Fruit fly (Drosophila melanogaster) whole organism, prepupa: ENCODE measurements around the gene spi.

ENCODE experiments used
- Blimp-1 ChIP-seq: fragments of 200-800 bp; sonication (Bioruptor generic); optimal IDR thresholded peaks from 3 replicates; lab custom pipeline; 2017; ENCODE audit warnings: missing biosample characterization, missing genetic modification characterization, mild to moderate bottlenecking, moderate library complexity, missing genetic modification reagents
- CG10669 ChIP-seq: fragments of 200-800 bp; sonication (Bioruptor generic); optimal IDR thresholded peaks from 3 replicates; lab custom pipeline; 2018; ENCODE audit warnings: missing biosample characterization, mild to moderate bottlenecking, missing genetic modification characterization, moderate library complexity
- CG11294 ChIP-seq: fragments of 200-800 bp; sonication (Bioruptor generic); IDR thresholded peaks from 2 replicates; pipeline ENCODE4 v1.3.6; 2022; ENCODE audit warnings: missing biosample characterization, missing genetic modification characterization
- CG11762 ChIP-seq: fragments of 200-800 bp; sonication (Bioruptor generic); optimal IDR thresholded peaks from 3 replicates; lab custom pipeline; 2016; ENCODE audit warnings: missing biosample characterization, missing genetic modification characterization; ENCODE audit not compliant: insufficient read depth
- CG15336 ChIP-seq: fragments of 200-800 bp; sonication (Bioruptor generic); IDR thresholded peaks from 2 replicates; pipeline ENCODE4 v1.3.6; 2022; ENCODE audit warnings: missing biosample characterization, missing genetic modification characterization
- CG16779 ChIP-seq: fragments of 200-800 bp; sonication (Bioruptor generic); optimal IDR thresholded peaks from 3 replicates; lab custom pipeline; 2017; ENCODE audit warnings: missing biosample characterization, mild to moderate bottlenecking, missing genetic modification characterization
- CG3032 ChIP-seq: fragments of 200-800 bp; optimal IDR thresholded peaks from 2 replicates; lab custom pipeline; 2019; ENCODE audit warnings: missing biosample characterization, mild to moderate bottlenecking, missing genetic modification characterization, moderate library complexity
- CG32006 ChIP-seq: fragments of 200-800 bp; sonication (Bioruptor generic); optimal IDR thresholded peaks from 3 replicates; lab custom pipeline; 2017; ENCODE audit warnings: missing biosample characterization, mild to moderate bottlenecking, missing genetic modification characterization
- CG34406 ChIP-seq: fragments of 200-800 bp; sonication (Bioruptor generic); optimal IDR thresholded peaks from 3 replicates; lab custom pipeline; 2016; ENCODE audit warnings: missing biosample characterization, missing genetic modification characterization
- CG4318 ChIP-seq: fragments of 200-800 bp; sonication (Bioruptor generic); optimal IDR thresholded peaks from 3 replicates; lab custom pipeline; 2017; ENCODE audit warnings: missing biosample characterization, mild to moderate bottlenecking, missing genetic modification characterization
- CG6163 ChIP-seq: fragments of 200-800 bp; sonication (Bioruptor generic); IDR thresholded peaks from 3 replicates; pipeline ENCODE4 v1.3.6; 2022; ENCODE audit warnings: missing biosample characterization, missing genetic modification characterization
- CG6792 ChIP-seq: fragments of 200-800 bp; sonication (Bioruptor generic); optimal IDR thresholded peaks from 3 replicates; lab custom pipeline; 2016; ENCODE audit warnings: missing biosample characterization, missing genetic modification characterization
- CG6808 ChIP-seq: fragments of 200-800 bp; sonication (Bioruptor generic); optimal IDR thresholded peaks from 3 replicates; lab custom pipeline; 2017; ENCODE audit warnings: missing biosample characterization, missing genetic modification characterization, mild to moderate bottlenecking, moderate library complexity, missing genetic modification reagents
- CG6854 ChIP-seq: fragments of 200-800 bp; sonication (Bioruptor generic); optimal IDR thresholded peaks from 2 replicates; lab custom pipeline; 2017; ENCODE audit warnings: missing biosample characterization, mild to moderate bottlenecking, missing genetic modification characterization
- CG8632 ChIP-seq: fragments of 200-800 bp; sonication (Bioruptor generic); optimal IDR thresholded peaks from 3 replicates; lab custom pipeline; 2016; ENCODE audit warnings: missing biosample characterization, missing genetic modification characterization
- CG9139 ChIP-seq: fragments of 200-800 bp; sonication (Bioruptor generic); optimal IDR thresholded peaks from 3 replicates; lab custom pipeline; 2017; ENCODE audit warnings: missing biosample characterization, mild to moderate bottlenecking, missing genetic modification characterization
- Eip75B ChIP-seq: fragments of 200-800 bp; sonication (Bioruptor generic); optimal IDR thresholded peaks from 3 replicates; lab custom pipeline; 2016; ENCODE audit warnings: missing biosample characterization, missing genetic modification characterization
- Eip78C ChIP-seq: fragments of 200-800 bp; sonication (Bioruptor generic); peaks from one replicate; lab custom pipeline; 2016; ENCODE audit warnings: missing biosample characterization, missing genetic modification characterization
- Eip93F ChIP-seq: fragments of 200-800 bp; sonication (Bioruptor generic); optimal IDR thresholded peaks from 2 replicates; lab custom pipeline; 2016; ENCODE audit warnings: missing biosample characterization, mild to moderate bottlenecking, missing genetic modification characterization
- Ets21C ChIP-seq: fragments of 200-800 bp; sonication (Bioruptor generic); optimal IDR thresholded peaks from 3 replicates; lab custom pipeline; 2016; ENCODE audit warnings: missing biosample characterization, missing genetic modification characterization
- Ets96B ChIP-seq: fragments of 200-800 bp; optimal IDR thresholded peaks from 2 replicates; lab custom pipeline; 2019; ENCODE audit warnings: missing biosample characterization, mild to moderate bottlenecking, missing genetic modification characterization, moderate library complexity
- Gug ChIP-seq: fragments of 200-800 bp; sonication (Bioruptor generic); IDR thresholded peaks from 2 replicates; pipeline ENCODE4 v1.3.6; 2022; ENCODE audit warnings: missing biosample characterization, missing genetic modification characterization
- Hr4 ChIP-seq: fragments of 200-800 bp; sonication (Bioruptor generic); optimal IDR thresholded peaks from 3 replicates; lab custom pipeline; 2016; ENCODE audit warnings: missing biosample characterization, missing genetic modification characterization
- Met ChIP-seq: fragments of 200-800 bp; sonication (Bioruptor generic); optimal IDR thresholded peaks from 3 replicates; lab custom pipeline; 2016; ENCODE audit warnings: missing biosample characterization, missing genetic modification characterization
- OdsH ChIP-seq: fragments of 200-800 bp; sonication (Bioruptor generic); optimal IDR thresholded peaks from 3 replicates; lab custom pipeline; 2016; ENCODE audit warnings: missing biosample characterization, missing genetic modification characterization
- Sox102F ChIP-seq: fragments of 200-800 bp; sonication (Bioruptor generic); optimal IDR thresholded peaks from 2 replicates; lab custom pipeline; 2016; ENCODE audit warnings: missing biosample characterization, mild to moderate bottlenecking, missing genetic modification characterization
- Sox15 ChIP-seq: fragments of 200-800 bp; sonication (Bioruptor generic); optimal IDR thresholded peaks from 3 replicates; lab custom pipeline; 2016; ENCODE audit warnings: missing biosample characterization, missing genetic modification characterization
- cyc ChIP-seq: fragments of 200-800 bp; sonication (Bioruptor generic); optimal IDR thresholded peaks from 3 replicates; lab custom pipeline; 2016; ENCODE audit warnings: missing biosample characterization, missing genetic modification characterization
- eg ChIP-seq: fragments of 200-800 bp; sonication (Bioruptor generic); IDR thresholded peaks from 3 replicates; pipeline ENCODE4 v1.3.6; 2022; ENCODE audit warnings: missing biosample characterization, missing genetic modification characterization
- esn ChIP-seq: fragments of 200-800 bp; sonication (Bioruptor generic); optimal IDR thresholded peaks from 2 replicates; lab custom pipeline; 2016; ENCODE audit warnings: missing biosample characterization, mild to moderate bottlenecking, missing genetic modification characterization, moderate library complexity
- fd59A ChIP-seq: fragments of 200-800 bp; sonication (Bioruptor generic); optimal IDR thresholded peaks from 2 replicates; lab custom pipeline; 2017; ENCODE audit warnings: missing biosample characterization, mild to moderate bottlenecking, missing genetic modification characterization, missing genetic modification reagents
- fd85E ChIP-seq: fragments of 200-800 bp; sonication (Bioruptor generic); optimal IDR thresholded peaks from 3 replicates; lab custom pipeline; 2016; ENCODE audit warnings: missing biosample characterization, missing genetic modification characterization
- fkh ChIP-seq: fragments of 200-800 bp; sonication (Bioruptor generic); optimal IDR thresholded peaks from 3 replicates; lab custom pipeline; 2017; ENCODE audit warnings: missing biosample characterization, mild to moderate bottlenecking, missing genetic modification characterization, moderate library complexity
- lz ChIP-seq: fragments of 200-800 bp; sonication (Bioruptor generic); optimal IDR thresholded peaks from 3 replicates; lab custom pipeline; 2016; ENCODE audit warnings: missing biosample characterization, missing genetic modification characterization
- salr ChIP-seq, 2 experiments: fragments of 200-800 bp; sonication (Bioruptor generic); optimal IDR thresholded peaks; 3 replicates each; lab custom pipeline; 2016 to 2018; ENCODE audit warnings: missing biosample characterization in 2 of 2, missing genetic modification characterization in 2 of 2, mild to moderate bottlenecking in 1 of 2
- spab ChIP-seq: fragments of 200-800 bp; sonication (Bioruptor generic); optimal IDR thresholded peaks from 2 replicates; lab custom pipeline; 2017; ENCODE audit warnings: missing biosample characterization, mild to moderate bottlenecking, missing genetic modification characterization, missing genetic modification reagents
- ss ChIP-seq, 2 experiments: fragments of 200-800 bp; sonication (Bioruptor generic); optimal IDR thresholded peaks; 2 replicates in 1 of 2; 3 replicates in 1 of 2; lab custom pipeline; 2017 to 2018; ENCODE audit warnings: mild to moderate bottlenecking in 2 of 2, missing biosample characterization in 2 of 2, missing genetic modification characterization in 2 of 2, moderate library complexity in 1 of 2
- svp ChIP-seq: fragments of 200-800 bp; sonication (Bioruptor generic); peaks from one replicate; lab custom pipeline; 2016; ENCODE audit warnings: missing biosample characterization, missing genetic modification characterization
- topi ChIP-seq: fragments of 200-800 bp; sonication (Bioruptor generic); optimal IDR thresholded peaks from 3 replicates; lab custom pipeline; 2016; ENCODE audit warnings: missing biosample characterization, missing genetic modification characterization
- vri ChIP-seq: fragments of 200-800 bp; sonication (Bioruptor generic); optimal IDR thresholded peaks from 3 replicates; lab custom pipeline; 2016; ENCODE audit warnings: missing biosample characterization, mild to moderate bottlenecking, missing genetic modification characterization

The spi gene

DNA sequence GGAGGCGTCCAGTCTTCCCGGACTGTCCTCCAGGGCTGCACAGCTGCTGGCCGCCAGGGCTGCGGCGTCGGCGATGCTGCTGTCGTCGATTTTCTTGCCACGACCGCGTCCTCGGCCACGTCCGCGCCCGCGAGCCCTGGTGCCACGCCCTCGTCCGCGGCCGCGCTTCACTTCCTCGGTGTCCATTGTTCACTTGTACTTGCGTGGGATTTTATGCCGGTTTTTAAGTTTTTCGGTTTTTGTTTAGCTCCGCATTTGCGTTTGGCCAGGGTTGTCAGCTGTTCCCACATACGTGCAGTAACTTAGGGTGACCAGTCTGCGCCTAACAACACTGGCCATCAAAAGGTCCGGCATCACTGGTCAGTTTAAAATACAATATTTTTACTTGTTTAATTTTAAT, 5.1 kb upstream of the spi start, which contains the start of gene Hakai (continued):
- peak; percentile 64 for TF ChIP-seq cyc (GFP tag; lab: Kevin White, UChicago)
- no peak for TF ChIP-seq CG8632
- no peak for TF ChIP-seq spab (GFP tag; lab: Kevin White, UChicago)
- TF ChIP-seq CG11762 (GFP tag; lab: Kevin White, UChicago), result no peak
- no peak for TF ChIP-seq CG10669
- TF ChIP-seq Ets96B (tag; lab: Kevin White, UChicago), result peak; percentile 12
- no peak for TF ChIP-seq CG15336 (GFP tag; lab: Robert Waterston, UW)
- peak; percentile 25 for TF ChIP-seq Ets21C (GFP tag; lab: Kevin White, UChicago)
- no peak for TF ChIP-seq Gug (GFP tag; lab: Robert Waterston, UW)
- TF ChIP-seq CG9139 (GFP tag; lab: Kevin White, UChicago), result no peak
- no peak for TF ChIP-seq salr (GFP tag; optimal IDR thresholded peaks at IDR 0.05; lab: Kevin White, UChicago)
- peak; percentile 40 for TF ChIP-seq Eip75B
- peak; percentile 9; the same call in 1 of the 2 replicates for TF ChIP-seq CG11294 (GFP tag; lab: Robert Waterston, UW)
- no peak for TF ChIP-seq vri (GFP tag; lab: Kevin White, UChicago)

DNA sequence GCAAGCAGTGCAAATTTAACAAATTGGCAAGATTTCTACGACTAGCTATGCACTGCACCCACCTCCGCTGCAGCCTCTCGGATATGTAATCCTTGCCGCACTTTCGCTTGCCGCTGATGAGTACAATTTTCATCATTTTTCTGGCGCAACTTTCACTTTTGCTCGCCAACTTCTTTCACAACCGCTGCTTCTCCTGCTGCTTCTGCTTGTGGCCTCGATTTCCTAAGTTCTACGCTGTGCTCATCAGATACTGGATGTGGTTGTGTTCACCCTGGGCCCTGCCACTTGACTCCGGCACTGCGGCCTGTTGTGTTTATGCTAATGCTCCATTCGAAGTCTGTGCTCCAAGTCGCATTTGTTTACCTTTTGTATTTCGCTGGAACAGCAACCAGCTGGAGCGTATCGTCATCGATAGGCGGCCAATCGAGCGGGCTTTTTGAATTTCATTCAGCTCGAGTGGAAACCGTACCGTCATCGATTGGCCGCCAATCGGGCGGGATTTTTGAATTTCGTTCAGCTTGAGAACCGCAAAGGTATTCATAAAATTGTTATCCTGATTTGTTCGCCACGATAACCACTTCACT, 3.0 kb upstream of the spi start, which contains the start of gene Pmvk:
Gene Pmvk (minus strand): TSS at position 357 of the 584 bp plus-strand sequence.
- TF ChIP-seq Eip93F (GFP tag; lab: Kevin White, UChicago) (no peak), Blimp-1 (GFP tag; lab: Kevin White, UChicago) (peak; percentile 98), svp (GFP tag; lab: Kevin White, UChicago) (no peak), CG9139 (GFP tag; lab: Kevin White, UChicago) (no peak), Met (GFP tag; lab: Kevin White, UChicago) (no peak), Sox15 (GFP tag; lab: Kevin White, UChicago) (no peak), Ets96B (tag; lab: Kevin White, UChicago) (no peak), CG15336 (GFP tag; lab: Robert Waterston, UW) (0 out of 2 replicates have a peak, but pooled peaks have one; percentile 14), fkh (GFP tag; lab: Kevin White, UChicago) (peak; percentile 88), topi (GFP tag; lab: Kevin White, UChicago) (no peak), CG4318 (GFP tag; lab: Kevin White, UChicago) (no peak), CG6854 (peak; percentile 26), CG34406 (GFP tag; lab: Kevin White, UChicago) (no peak), lz (GFP tag; lab: Kevin White, UChicago) (no peak), CG11294 (GFP tag; lab: Robert Waterston, UW) (no peak), CG3032 (tag; lab: Kevin White, UChicago) (no peak), CG6792 (GFP tag; lab: Kevin White, UChicago) (no peak), CG6808 (GFP tag; lab: Kevin White, UChicago) (no peak)

DNA sequence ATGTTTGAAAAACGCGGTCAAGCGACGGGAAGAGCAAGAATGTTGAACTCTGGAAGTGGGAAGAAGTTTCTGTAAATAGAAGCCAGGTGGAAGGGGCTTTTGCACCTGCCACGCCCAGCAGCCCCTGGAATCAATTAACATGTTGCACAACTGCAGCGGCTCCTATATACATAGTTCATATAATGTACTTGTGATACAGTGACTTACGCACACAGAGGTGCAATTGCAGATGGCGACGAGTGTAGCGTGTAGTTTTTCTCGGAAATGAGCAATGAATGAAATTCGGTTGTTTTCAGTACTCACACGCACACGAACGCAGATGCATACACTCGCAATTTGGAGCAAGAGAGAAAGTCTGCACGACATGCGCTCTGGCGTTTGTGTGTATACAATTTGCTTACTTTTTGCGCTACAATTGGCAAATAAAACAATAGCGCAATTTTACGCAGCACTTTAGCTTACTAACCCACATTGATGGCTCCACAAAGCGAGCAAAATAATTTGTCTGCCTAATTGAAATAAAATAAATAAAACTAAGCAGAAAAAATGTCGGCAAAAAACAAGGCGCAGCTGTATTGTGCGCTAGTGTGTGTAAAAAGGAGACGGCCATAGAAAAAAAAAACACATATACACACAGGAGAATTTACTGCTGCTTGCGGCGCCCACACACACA, 680 bp downstream of the spi start:
- peak; percentile 1 for TF ChIP-seq Sox102F
- TF ChIP-seq OdsH (GFP tag; lab: Kevin White, UChicago), result no peak
- no peak for TF ChIP-seq CG10669
- TF ChIP-seq Hr4, result no peak
- peak; percentile 87 for TF ChIP-seq Eip78C (GFP tag; lab: Kevin White, UChicago)
- TF ChIP-seq esn, result no peak
- TF ChIP-seq CG32006, result peak; percentile 20
- TF ChIP-seq Blimp-1 (GFP tag; lab: Kevin White, UChicago), result peak; percentile 12
- no peak for TF ChIP-seq CG11294 (GFP tag; lab: Robert Waterston, UW)
- TF ChIP-seq fd85E, result peak; percentile 32
- TF ChIP-seq CG6854, result peak; percentile 3
- TF ChIP-seq CG8632, result no peak
- no peak for TF ChIP-seq CG3032 (tag; lab: Kevin White, UChicago)
- TF ChIP-seq CG34406 (GFP tag; lab: Kevin White, UChicago), result no peak
- peak in 1 of 2 experiments; percentile 22 for TF ChIP-seq ss (GFP tag; optimal IDR thresholded peaks at IDR 0.05; lab: Kevin White, UChicago)
- TF ChIP-seq eg, result 0 out of 3 replicates have a peak, but pooled peaks have one; percentile 33
- peak; percentile 63; the same call in 2 of the 3 replicates for TF ChIP-seq CG6163 (GFP tag; lab: Robert Waterston, UW)
- peak; percentile 3 for TF ChIP-seq CG16779 (tag; lab: Kevin White, UChicago)
- peak; percentile 22 for TF ChIP-seq Eip75B
- peak; percentile 73 for TF ChIP-seq fkh (GFP tag; lab: Kevin White, UChicago)
- no peak for TF ChIP-seq Ets96B (tag; lab: Kevin White, UChicago)
- peak; percentile 31 for TF ChIP-seq fd59A (GFP tag; lab: Kevin White, UChicago)
